ENCODE assay signal across 2 fruit fly cellular contexts in genomic region chr3R:18669152-18669551, dm6.
TF ChIP-seq lines count a peak whose summit lies in the region.

Gene CG7702, plus strand, starts transcription at chr3R:18669390.

TF ChIP-seq in whole organism, embryonic, 481 proteins besides CTCF, POLR2A, EP300 and RAD21 (continued from another document):
- TF ChIP-seq bbx (GFP tag; IDR thresholded peaks at IDR 0.05; lab: Robert Waterston, UW; ENCODE audit: partially characterized antibody) (peak; percentile 37; the same call in 1 of the 2 replicates), sqz (GFP tag; optimal IDR thresholded peaks at IDR 0.05; lab: Kevin White, UChicago) (peak; percentile 57)

TF ChIP-seq in whole organism, prepupa, 60 proteins besides CTCF, POLR2A, EP300 and RAD21 (continued from another document):
- no peak for TF ChIP-seq topi (GFP tag; optimal IDR thresholded peaks at IDR 0.05; lab: Kevin White, UChicago)
- peak; percentile 22; the same call in 1 of the 3 replicates for TF ChIP-seq CG8119 (GFP tag; IDR thresholded peaks at IDR 0.05; lab: Robert Waterston, UW)
- TF ChIP-seq esn (GFP tag; optimal IDR thresholded peaks at IDR 0.05; lab: Kevin White, UChicago): no peak
- TF ChIP-seq CG31627 (GFP tag; optimal IDR thresholded peaks at IDR 0.05; lab: Kevin White, UChicago): no peak
- TF ChIP-seq CG8632 (GFP tag; optimal IDR thresholded peaks at IDR 0.05; lab: Kevin White, UChicago): no peak
- no peak for TF ChIP-seq OdsH (GFP tag; optimal IDR thresholded peaks at IDR 0.05; lab: Kevin White, UChicago)
- TF ChIP-seq CG3919 (GFP tag; optimal IDR thresholded peaks at IDR 0.05; lab: Kevin White, UChicago): no peak
- TF ChIP-seq Sox14 (GFP tag; optimal IDR thresholded peaks at IDR 0.05; lab: Kevin White, UChicago): no peak
- no peak for TF ChIP-seq CG6276 (GFP tag; optimal IDR thresholded peaks at IDR 0.05; lab: Kevin White, UChicago)
- TF ChIP-seq CG3032 (tag; optimal IDR thresholded peaks at IDR 0.05; lab: Kevin White, UChicago): no peak
- TF ChIP-seq fkh (GFP tag; optimal IDR thresholded peaks at IDR 0.05; lab: Kevin White, UChicago): no peak
- no peak for TF ChIP-seq dac (GFP tag; optimal IDR thresholded peaks at IDR 0.05; lab: Kevin White, UChicago)
- no peak for TF ChIP-seq ss (GFP tag; optimal IDR thresholded peaks at IDR 0.05; lab: Kevin White, UChicago)
- no peak for TF ChIP-seq achi (GFP tag; optimal IDR thresholded peaks at IDR 0.05; lab: Kevin White, UChicago)
- no peak for TF ChIP-seq Eip75B (GFP tag; optimal IDR thresholded peaks at IDR 0.05; lab: Kevin White, UChicago)
- TF ChIP-seq CG10631 (GFP tag; optimal IDR thresholded peaks at IDR 0.05; lab: Kevin White, UChicago): no peak
- TF ChIP-seq CG6163 (GFP tag; IDR thresholded peaks at IDR 0.05; lab: Robert Waterston, UW): peak; percentile 5; the same call in 1 of the 3 replicates
- TF ChIP-seq Hr4 (GFP tag; optimal IDR thresholded peaks at IDR 0.05; lab: Kevin White, UChicago): no peak
- no peak for TF ChIP-seq spab (GFP tag; optimal IDR thresholded peaks at IDR 0.05; lab: Kevin White, UChicago)
- no peak for TF ChIP-seq CG10669 (GFP tag; optimal IDR thresholded peaks at IDR 0.05; lab: Kevin White, UChicago)
- TF ChIP-seq Sox102F (GFP tag; optimal IDR thresholded peaks at IDR 0.05; lab: Kevin White, UChicago): no peak
- TF ChIP-seq CG6854 (GFP tag; optimal IDR thresholded peaks at IDR 0.05; lab: Kevin White, UChicago): peak; percentile 3
